Fruit fly (Drosophila melanogaster): ENCODE data around the gene Usp39.

Gene Usp39

DNA sequence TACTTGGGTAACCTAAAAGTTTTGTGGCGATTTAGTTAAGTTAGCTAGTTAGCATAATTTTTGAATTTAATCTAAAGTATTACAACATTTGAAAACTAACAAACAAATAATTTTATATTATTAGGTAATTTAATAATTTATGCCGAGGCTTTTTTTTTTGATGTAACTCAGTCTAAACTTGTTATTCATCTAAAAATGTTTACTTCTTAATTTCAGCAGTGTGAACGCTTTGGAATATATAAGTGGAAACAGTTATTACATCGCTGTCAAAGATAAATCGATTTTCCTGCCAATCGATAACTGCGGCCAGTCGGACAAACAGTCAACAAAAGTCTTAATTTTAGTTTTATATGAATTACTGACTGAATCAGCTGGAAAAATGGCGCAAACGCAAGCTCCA, at the start of gene Usp39:
Gene Usp39 (plus strand): TSS at position 288 of the 400 bp plus-strand sequence.
- peak; percentile 31 for TF ChIP-seq CG31627 (GFP tag; optimal IDR thresholded peaks at IDR 0.05)
- peak; percentile 5 for TF ChIP-seq cyc (GFP tag; optimal IDR thresholded peaks at IDR 0.05)
- TF ChIP-seq achi (GFP tag; optimal IDR thresholded peaks at IDR 0.05), result peak; percentile 83
- peak; percentile 33 for TF ChIP-seq esn (GFP tag; optimal IDR thresholded peaks at IDR 0.05)
- no peak for TF ChIP-seq CG8119 (GFP tag; IDR thresholded peaks at IDR 0.05)
- TF ChIP-seq lz (GFP tag; optimal IDR thresholded peaks at IDR 0.05), result peak; percentile 10
- no peak for TF ChIP-seq dsx (GFP tag; optimal IDR thresholded peaks at IDR 0.05; ENCODE audit: poor library complexity, severe bottlenecking)

DNA sequence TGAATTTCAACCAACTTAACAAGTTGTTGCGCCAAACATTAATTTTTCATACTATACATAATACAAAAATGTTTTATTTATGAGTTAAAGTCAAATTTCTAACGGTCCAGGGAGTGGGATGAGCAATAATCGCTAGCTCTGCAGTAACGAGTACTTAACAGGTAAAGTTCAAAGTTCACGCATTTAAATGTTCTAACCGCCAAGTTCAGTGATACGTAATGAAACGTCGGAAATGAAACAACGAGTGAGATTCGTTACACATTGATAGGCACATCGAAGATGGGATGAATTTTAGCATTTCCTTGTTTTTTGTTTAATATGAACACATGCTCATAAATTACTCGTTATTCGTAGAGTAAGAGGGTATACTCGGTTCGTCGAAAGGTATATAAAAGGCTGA, 45.9 kb upstream of the Usp39 start:
- no peak for TF ChIP-seq Blimp-1 (GFP tag; optimal IDR thresholded peaks at IDR 0.05)

DNA sequence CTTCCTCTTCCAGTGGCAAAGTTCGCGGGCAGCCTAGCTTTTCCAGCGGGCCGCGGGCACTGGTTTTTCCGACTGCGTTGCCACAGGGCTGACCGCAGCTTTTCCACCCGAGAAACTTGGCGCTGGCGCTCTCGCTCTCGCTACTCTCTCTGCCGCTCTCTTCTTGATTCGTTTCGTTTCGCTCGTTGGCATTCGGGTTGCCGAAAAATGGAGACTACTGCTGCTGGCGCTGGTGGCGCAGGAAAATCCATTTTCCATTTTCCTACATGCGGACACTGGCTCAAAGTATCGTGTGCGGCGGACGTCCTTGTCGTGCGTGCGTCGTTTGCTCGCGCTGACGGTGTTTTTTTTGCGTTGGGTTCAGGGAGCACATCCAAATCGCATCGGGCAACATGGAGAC, 45.0 kb upstream of the Usp39 start, which contains the start of gene CG42450:
Gene CG42450 (plus strand): TSS at position 249 of the 400 bp plus-strand sequence.
- TF ChIP-seq Eip75B (GFP tag; optimal IDR thresholded peaks at IDR 0.05) (no peak), CG6792 (GFP tag; optimal IDR thresholded peaks at IDR 0.05) (no peak), Hr39 (GFP tag; optimal IDR thresholded peaks at IDR 0.05) (no peak), fkh (GFP tag; optimal IDR thresholded peaks at IDR 0.05) (no peak), eg (GFP tag; IDR thresholded peaks at IDR 0.05) (no peak), CG7368 (GFP tag; optimal IDR thresholded peaks at IDR 0.05) (no peak), fd59A (GFP tag; optimal IDR thresholded peaks at IDR 0.05) (no peak), dsx (GFP tag; optimal IDR thresholded peaks at IDR 0.05; ENCODE audit: poor library complexity, severe bottlenecking) (no peak), CG8319 (GFP tag; optimal IDR thresholded peaks at IDR 0.05) (no peak)

DNA sequence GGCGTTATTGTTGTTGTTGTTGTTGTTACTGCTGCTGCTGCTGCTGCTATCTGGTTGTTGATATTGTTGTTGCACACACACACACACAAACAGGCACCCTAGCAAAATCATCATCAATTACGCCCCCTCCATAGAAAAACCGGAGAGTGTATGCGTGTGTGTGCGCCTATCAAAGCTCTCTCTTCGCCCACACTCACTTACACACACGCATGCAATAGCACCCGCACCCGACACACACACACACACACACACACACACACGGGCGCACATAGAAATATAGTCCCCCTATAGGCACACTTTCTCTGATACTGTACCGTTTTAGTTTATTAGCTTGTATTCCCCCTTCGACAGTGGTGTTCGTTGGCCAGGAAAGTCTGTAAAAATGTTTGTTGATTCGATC, 43.6 kb upstream of the Usp39 start:
- TF ChIP-seq CG4318 (GFP tag; optimal IDR thresholded peaks at IDR 0.05) (no peak), CG16779 (tag; optimal IDR thresholded peaks at IDR 0.05) (no peak), Sox14 (GFP tag; optimal IDR thresholded peaks at IDR 0.05) (no peak), CG7368 (GFP tag; optimal IDR thresholded peaks at IDR 0.05) (no peak), CG10669 (GFP tag; optimal IDR thresholded peaks at IDR 0.05) (no peak), CG31627 (GFP tag; optimal IDR thresholded peaks at IDR 0.05) (no peak), CG32006 (GFP tag; optimal IDR thresholded peaks at IDR 0.05) (no peak), CG15336 (GFP tag; IDR thresholded peaks at IDR 0.05) (no peak), eg (GFP tag; IDR thresholded peaks at IDR 0.05) (no peak)

DNA sequence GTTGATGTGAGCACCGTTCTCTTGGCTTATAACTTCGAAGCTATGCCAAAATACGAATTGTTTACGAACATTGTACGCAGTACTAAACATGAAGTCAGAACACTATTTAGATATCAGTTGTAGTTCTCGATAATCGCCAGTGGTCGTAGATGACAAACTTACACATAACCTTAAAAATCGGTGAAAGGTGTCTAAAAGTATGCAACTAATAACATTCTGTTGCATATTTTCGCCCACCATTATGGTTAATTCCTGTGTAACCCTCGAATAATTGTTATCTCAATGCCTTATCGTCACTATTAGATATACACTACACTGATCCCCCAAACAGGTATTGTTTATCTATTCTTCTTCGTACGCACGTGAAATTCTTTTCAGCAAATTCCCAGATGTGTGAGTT, 43.1 kb upstream of the Usp39 start:
- TF ChIP-seq CG9139 (GFP tag; optimal IDR thresholded peaks at IDR 0.05), result no peak
- no peak for TF ChIP-seq Hr38 (GFP tag; optimal IDR thresholded peaks at IDR 0.05)

DNA sequence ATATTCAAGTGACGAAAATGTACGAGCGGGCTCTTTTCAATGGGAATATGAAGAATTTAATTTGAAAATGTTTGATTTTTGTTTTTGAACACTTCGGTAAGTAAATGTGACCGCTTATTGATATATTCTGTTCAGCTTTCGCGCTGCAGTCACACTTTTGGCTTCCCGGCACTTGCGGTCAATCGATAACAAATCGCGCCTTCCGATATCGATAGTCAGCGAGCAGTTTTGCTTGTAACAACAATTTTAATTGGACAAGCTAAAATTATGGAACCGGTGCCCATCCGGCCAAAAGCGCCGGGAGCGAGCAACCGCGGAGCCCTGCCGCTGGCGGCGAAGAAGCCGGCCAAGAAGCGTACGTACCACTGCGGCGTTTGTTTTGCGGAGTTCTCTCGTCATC, 27.6 kb upstream of the Usp39 start, which contains the start of gene CG7101:
Gene CG7101 (plus strand): TSS at position 196 of the 400 bp plus-strand sequence.
- TF ChIP-seq Eip78C (GFP tag) (peak; percentile 26), acj6 (GFP tag; optimal IDR thresholded peaks at IDR 0.05) (no peak)

DNA sequence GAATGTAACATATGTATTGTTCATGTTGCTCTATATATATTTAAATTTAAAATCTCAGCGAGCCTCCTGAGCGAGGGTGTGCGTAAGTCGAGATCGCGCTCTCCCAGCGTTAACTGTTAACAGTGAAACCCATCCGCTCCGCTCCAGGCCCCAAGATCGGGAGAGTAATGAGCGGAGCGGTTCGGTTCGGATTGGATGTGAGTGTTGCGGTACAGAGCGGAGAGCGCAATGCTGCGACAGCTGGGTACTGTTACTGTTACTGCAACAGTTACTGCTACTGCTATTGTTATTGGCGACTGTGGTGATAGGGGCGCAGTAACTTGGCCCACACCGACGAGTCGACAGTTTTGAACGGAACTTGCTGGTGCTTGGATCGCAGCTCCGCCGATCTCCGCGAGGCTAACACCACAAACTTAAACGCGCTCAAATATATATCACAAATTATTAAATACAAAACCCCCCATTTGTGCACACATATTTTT, 25.6 kb upstream of the Usp39 start, which contains the start of gene Pvf1:
Gene Pvf1 (plus strand): TSS at position 312 of the 482 bp plus-strand sequence.
- TF ChIP-seq Eip78C (GFP tag), result peak; percentile 78
- TF ChIP-seq CG7368 (GFP tag; optimal IDR thresholded peaks at IDR 0.05), result peak; percentile 32
- TF ChIP-seq svp (GFP tag), result no peak
- peak; percentile 25 for TF ChIP-seq esn (GFP tag; optimal IDR thresholded peaks at IDR 0.05)
- TF ChIP-seq CG6808 (GFP tag; optimal IDR thresholded peaks at IDR 0.05), result no peak
- TF ChIP-seq dsx (GFP tag; optimal IDR thresholded peaks at IDR 0.05; ENCODE audit: poor library complexity, severe bottlenecking), result peak; percentile 23
- no peak for TF ChIP-seq Ets96B (tag; optimal IDR thresholded peaks at IDR 0.05)
- TF ChIP-seq lz (GFP tag; optimal IDR thresholded peaks at IDR 0.05), result peak; percentile 25
- no peak for TF ChIP-seq acj6 (GFP tag; optimal IDR thresholded peaks at IDR 0.05)
- no peak for TF ChIP-seq CG11762 (GFP tag; optimal IDR thresholded peaks at IDR 0.05; ENCODE audit: insufficient read depth)
- TF ChIP-seq Smox (GFP tag; optimal IDR thresholded peaks at IDR 0.05), result peak; percentile 31
- peak; percentile 18 for TF ChIP-seq Eip75B (GFP tag; optimal IDR thresholded peaks at IDR 0.05)
- peak; percentile 47 for TF ChIP-seq CG3919 (GFP tag; optimal IDR thresholded peaks at IDR 0.05)
- TF ChIP-seq Sox102F (GFP tag; optimal IDR thresholded peaks at IDR 0.05), result peak; percentile 18
- peak; percentile 30 to 37 for TF ChIP-seq ss (GFP tag; optimal IDR thresholded peaks at IDR 0.05)
- no peak; the same call in 1 of the 2 replicates for TF ChIP-seq CG15336 (GFP tag; IDR thresholded peaks at IDR 0.05)
- TF ChIP-seq CG8119 (GFP tag; IDR thresholded peaks at IDR 0.05), result 0 out of 3 replicates have a peak, but pooled peaks have one; percentile 20
- no peak for TF ChIP-seq Gug (GFP tag; IDR thresholded peaks at IDR 0.05)
- TF ChIP-seq CG10669 (GFP tag; optimal IDR thresholded peaks at IDR 0.05), result no peak
- no peak for TF ChIP-seq CG6854 (GFP tag; optimal IDR thresholded peaks at IDR 0.05)
- no peak for TF ChIP-seq CG8319 (GFP tag; optimal IDR thresholded peaks at IDR 0.05)
- TF ChIP-seq Hr38 (GFP tag; optimal IDR thresholded peaks at IDR 0.05), result no peak
- TF ChIP-seq CG10631 (GFP tag; optimal IDR thresholded peaks at IDR 0.05), result no peak
- peak; percentile 20 for TF ChIP-seq OdsH (GFP tag; optimal IDR thresholded peaks at IDR 0.05)
